Fruit fly (Drosophila melanogaster): ENCODE measurements around the gene RpL13A.
A peak's percentile ranks its signal among the peaks of the same experiment; 100 is the strongest.

dm6 chr3R:5672658-5673217 is 48.5 kb downstream of the RpL13A start:
- TF ChIP-seq CG5204 (GFP tag; optimal IDR thresholded peaks at IDR 0.05) (no peak), CG12768 (GFP tag; optimal IDR thresholded peaks at IDR 0.05) (peak; percentile 49), bab1 (GFP tag; optimal IDR thresholded peaks at IDR 0.05) (peak; percentile 67), CG33017 (tag; optimal IDR thresholded peaks at IDR 0.05) (peak; percentile 56), CG7045 (GFP tag; optimal IDR thresholded peaks at IDR 0.05) (peak; percentile 66), kay (GFP tag; ENCODE audit: borderline replicate concordance) (peak; percentile 99), cnc (optimal IDR thresholded peaks at IDR 0.05) (no peak), CG14711 (tag; optimal IDR thresholded peaks at IDR 0.05) (peak; percentile 49), CG1620 (GFP tag; optimal IDR thresholded peaks at IDR 0.05) (no peak), CG11617 (GFP tag; optimal IDR thresholded peaks at IDR 0.05) (peak; percentile 69), Hr96 (GFP tag; optimal IDR thresholded peaks at IDR 0.05) (peak; percentile 33)
